Fruit fly (Drosophila melanogaster) whole organism: ENCODE data around the gene CG32263.

ENCODE experiments used
- CG8478 ChIP-seq: fragments of >200 bp; optimal IDR thresholded peaks from 2 replicates; lab custom pipeline; 2018; ENCODE audit warnings: inconsistent platforms
- Dll ChIP-seq: fragments of >200 bp; optimal IDR thresholded peaks from 2 replicates; lab custom pipeline; 2017
- EcR ChIP-seq, 2 experiments: fragments of >200 bp; optimal IDR thresholded peaks; 2 replicates each; lab custom pipeline; 2017; ENCODE audit warnings: missing biosample characterization in 2 of 2, missing genetic modification characterization in 2 of 2, missing genetic modification reagents in 2 of 2
- pan ChIP-seq: fragments of >200 bp; optimal IDR thresholded peaks from 2 replicates; lab custom pipeline; 2017
- psq ChIP-seq: fragments of >200 bp; optimal IDR thresholded peaks from 2 replicates; lab custom pipeline; 2017
- usp ChIP-seq: fragments of >200 bp; optimal IDR thresholded peaks from 2 replicates; lab custom pipeline; 2017; ENCODE audit warnings: missing biosample characterization, missing genetic modification characterization, mixed read lengths

The CG32263 gene

DNA sequence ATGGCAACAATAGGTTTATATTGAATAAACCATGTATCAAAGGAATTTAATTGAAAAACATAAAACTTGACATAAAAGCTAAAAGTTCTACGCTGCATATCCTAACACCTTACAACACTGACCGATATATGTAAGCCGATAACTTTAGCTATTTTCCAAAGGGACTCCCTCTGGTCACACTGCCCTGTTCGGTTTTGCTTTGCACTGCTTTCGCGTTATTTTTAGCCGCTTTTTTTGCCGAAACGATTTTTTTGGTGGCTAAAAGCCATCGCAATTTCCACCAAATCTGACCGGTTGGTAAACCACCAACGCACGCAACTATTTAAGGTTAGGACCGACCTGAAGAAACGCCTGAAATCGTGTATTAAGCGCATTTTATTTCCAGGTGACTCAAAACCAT is at the start of gene CG32263, which contains the start of gene PIG-B:
TSS of gene CG32263 (minus strand) at position 26 of the 400 bp plus-strand sequence.
TSS of gene PIG-B (plus strand) at position 175 of the 400 bp plus-strand sequence.
- TF ChIP-seq psq (lab: Kevin White, UChicago) (no peak), pan (no peak), Dll (no peak), CG8478 (lab: Kevin White, UChicago) (no peak), EcR (GFP tag; optimal IDR thresholded peaks at IDR 0.05; lab: Kevin White, UChicago) (no peak), usp (GFP tag; lab: Kevin White, UChicago) (no peak)

dm6 chr3L:3856004-3856403 is 45.1 kb upstream of the CG32263 start:
- TF ChIP-seq pan (no peak), usp (GFP tag; lab: Kevin White, UChicago) (no peak), Dll (no peak), EcR (GFP tag; optimal IDR thresholded peaks at IDR 0.05; lab: Kevin White, UChicago) (no peak), CG8478 (lab: Kevin White, UChicago) (no peak)

- TF ChIP-seq EcR (GFP tag; optimal IDR thresholded peaks at IDR 0.05; lab: Kevin White, UChicago) (no peak), Dll (no peak), pan (no peak), CG8478 (lab: Kevin White, UChicago) (no peak), usp (GFP tag; lab: Kevin White, UChicago) (no peak), psq (lab: Kevin White, UChicago) (no peak)
Measured at dm6 chr3L:3855194-3855980, 44.5 kb upstream of the CG32263 start.

- no peak for TF ChIP-seq EcR (GFP tag; optimal IDR thresholded peaks at IDR 0.05; lab: Kevin White, UChicago)
Measured at dm6 chr3L:3852842-3853241, 41.9 kb upstream of the CG32263 start.

dm6 chr3L:3851847-3852246 is 40.9 kb upstream of the CG32263 start:
- TF ChIP-seq usp (GFP tag; lab: Kevin White, UChicago) (no peak), psq (lab: Kevin White, UChicago) (no peak), CG8478 (lab: Kevin White, UChicago) (no peak), pan (no peak), Dll (no peak), EcR (GFP tag; optimal IDR thresholded peaks at IDR 0.05; lab: Kevin White, UChicago) (no peak)

- TF ChIP-seq Dll: no peak
- no peak for TF ChIP-seq psq (lab: Kevin White, UChicago)
Measured at dm6 chr3L:3851048-3851447, 40.1 kb upstream of the CG32263 start.

dm6 chr3L:3850477-3850876 is 39.6 kb upstream of the CG32263 start:
- no peak for TF ChIP-seq psq (lab: Kevin White, UChicago)
- TF ChIP-seq pan: no peak
- no peak for TF ChIP-seq usp (GFP tag; lab: Kevin White, UChicago)
- TF ChIP-seq Dll: no peak
- no peak for TF ChIP-seq EcR (GFP tag; optimal IDR thresholded peaks at IDR 0.05; lab: Kevin White, UChicago)
- no peak for TF ChIP-seq CG8478 (lab: Kevin White, UChicago)

dm6 chr3L:3849763-3850162 is 38.8 kb upstream of the CG32263 start:
- TF ChIP-seq usp (GFP tag; lab: Kevin White, UChicago) (no peak), psq (lab: Kevin White, UChicago) (no peak), pan (no peak), CG8478 (lab: Kevin White, UChicago) (no peak), Dll (no peak), EcR (GFP tag; optimal IDR thresholded peaks at IDR 0.05; lab: Kevin White, UChicago) (no peak)

dm6 chr3L:3848687-3849270 is 37.9 kb upstream of the CG32263 start:
- TF ChIP-seq CG8478 (lab: Kevin White, UChicago): no peak
- TF ChIP-seq pan: no peak
- no peak for TF ChIP-seq usp (GFP tag; lab: Kevin White, UChicago)
- TF ChIP-seq Dll: no peak

- no peak for TF ChIP-seq psq (lab: Kevin White, UChicago)
- TF ChIP-seq EcR (GFP tag; optimal IDR thresholded peaks at IDR 0.05; lab: Kevin White, UChicago): no peak
- TF ChIP-seq usp (GFP tag; lab: Kevin White, UChicago): no peak
- no peak for TF ChIP-seq CG8478 (lab: Kevin White, UChicago)
Measured at dm6 chr3L:3847810-3848326, 37.0 kb upstream of the CG32263 start.

dm6 chr3L:3845815-3846375 is 35.0 kb upstream of the CG32263 start, which contains the start of gene Awh:
TSS of gene Awh (plus strand) at chr3L:3846206.
- TF ChIP-seq Dll (peak; percentile 89), EcR (GFP tag; optimal IDR thresholded peaks at IDR 0.05; lab: Kevin White, UChicago) (no peak)

dm6 chr3L:3842981-3843701 is 32.2 kb upstream of the CG32263 start:
- no peak for TF ChIP-seq CG8478 (lab: Kevin White, UChicago)
- no peak for TF ChIP-seq psq (lab: Kevin White, UChicago)
- no peak for TF ChIP-seq EcR (GFP tag; optimal IDR thresholded peaks at IDR 0.05; lab: Kevin White, UChicago)
- no peak for TF ChIP-seq Dll
- TF ChIP-seq usp (GFP tag; lab: Kevin White, UChicago): no peak
- TF ChIP-seq pan: no peak
